Fruit fly (Drosophila melanogaster): Measurements from ENCODE around the gene Paip2.

DNA sequence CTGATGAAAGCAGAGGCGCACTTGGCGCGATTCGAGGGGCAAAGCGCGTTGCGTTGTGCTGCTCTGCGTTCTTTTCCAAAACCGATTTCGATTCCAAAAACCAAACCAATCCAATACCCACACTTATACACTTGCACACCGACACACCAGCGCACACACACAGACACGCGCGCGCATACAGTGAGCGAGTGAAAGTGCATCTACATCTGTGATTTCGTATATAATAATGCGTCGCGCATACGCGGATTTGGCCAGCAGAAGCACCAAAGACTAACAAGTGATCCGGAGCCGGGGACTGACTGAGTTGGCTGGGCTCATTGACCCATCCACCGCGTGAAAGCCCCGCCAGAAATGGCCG lies 17.6 kb downstream of the Paip2 start:
- TF ChIP-seq CG8478 (optimal IDR thresholded peaks at IDR 0.05) (no peak), CTCF (optimal IDR thresholded peaks at IDR 0.05) (no peak)

Measured in S2 (cell line).